Fruit fly (Drosophila melanogaster) S2 (cell line): ENCODE results near the gene bou.

ENCODE experiments used
- CG8478 ChIP-seq: fragments of >200 bp; optimal IDR thresholded peaks from 2 replicates; lab custom pipeline; 2018
- CTCF ChIP-seq, 2 experiments: fragments of >200 bp; optimal IDR thresholded peaks; 2 replicates each; lab custom pipeline; 2018

dm6 chrX:6973340-6973739 lies 12.9 kb upstream of the bou start, which contains the start of gene CG3040:
- no peak for TF ChIP-seq CG8478 (lab: Kevin White, UChicago)
- peak in 1 of 2 experiments; percentile 37 for TF ChIP-seq CTCF (optimal IDR thresholded peaks at IDR 0.05; lab: Kevin White, UChicago)
